Worm (Caenorhabditis elegans) whole organism, L3 larva: ENCODE results near the gene Y47D7A.2.

Experiments used
- ZK546.5 ChIP-seq: sonication (generic microtip); optimal IDR thresholded peaks from 2 replicates; lab custom pipeline; 2017; ENCODE audit warnings: missing biosample characterization, missing genetic modification characterization
- aly-2 ChIP-seq: fragments of 150-350 bp; optimal IDR thresholded peaks from 2 replicates; lab custom pipeline; 2014; ENCODE audit warnings: missing biosample characterization, missing genetic modification characterization
- ceh-16 ChIP-seq: sonication (generic microtip); optimal IDR thresholded peaks from 2 replicates; lab custom pipeline; 2017; ENCODE audit warnings: missing biosample characterization, missing genetic modification characterization
- ceh-82 ChIP-seq: fragments of 150-350 bp; optimal IDR thresholded peaks from 2 replicates; lab custom pipeline; 2014; ENCODE audit warnings: missing biosample characterization, missing genetic modification characterization
- ceh-9 ChIP-seq: sonication (generic microtip); optimal IDR thresholded peaks from 2 replicates; lab custom pipeline; 2018; ENCODE audit warnings: missing biosample characterization, missing genetic modification characterization
- daf-12 ChIP-seq: fragments of 150-350 bp; optimal IDR thresholded peaks from 2 replicates; lab custom pipeline; 2014; ENCODE audit warnings: missing biosample characterization, missing genetic modification reagents, missing genetic modification characterization
- egl-27 ChIP-seq: sonication (generic microtip); optimal IDR thresholded peaks from 4 replicates; lab custom pipeline; 2017; ENCODE audit warnings: missing biosample characterization, missing genetic modification reagents, missing genetic modification characterization
- egl-5 ChIP-seq: fragments of 150-350 bp; optimal IDR thresholded peaks from 2 replicates; lab custom pipeline; 2017; ENCODE audit warnings: missing biosample characterization, missing genetic modification reagents, missing genetic modification characterization, inconsistent platforms
- elt-1 ChIP-seq: fragments of 150-350 bp; optimal IDR thresholded peaks from 2 replicates; lab custom pipeline; 2014; ENCODE audit warnings: missing biosample characterization, missing genetic modification characterization
- eor-1 ChIP-seq, 2 experiments: fragments of 150-350 bp; optimal IDR thresholded peaks; 2 replicates each; lab custom pipeline; 2014 to 2018; ENCODE audit warnings: missing biosample characterization in 2 of 2, missing genetic modification characterization in 2 of 2
- fkh-10 ChIP-seq: sonication (generic microtip); optimal IDR thresholded peaks from 2 replicates; lab custom pipeline; 2017; ENCODE audit warnings: missing biosample characterization, missing genetic modification reagents, missing genetic modification characterization
- fkh-2 ChIP-seq: fragments of 150-350 bp; optimal IDR thresholded peaks from 2 replicates; lab custom pipeline; 2014; ENCODE audit warnings: missing biosample characterization, missing genetic modification reagents, missing genetic modification characterization
- fos-1 ChIP-seq: fragments of 150-350 bp; optimal IDR thresholded peaks from 2 replicates; lab custom pipeline; 2014; ENCODE audit warnings: missing biosample characterization, missing genetic modification characterization
- hmg-11 ChIP-seq: sonication (generic microtip); optimal IDR thresholded peaks from 2 replicates; lab custom pipeline; 2016; ENCODE audit warnings: missing genetic modification characterization, missing compliant biosample characterization
- lin-15B ChIP-seq: fragments of 150-350 bp; optimal IDR thresholded peaks from 2 replicates; lab custom pipeline; 2014; ENCODE audit warnings: missing biosample characterization, missing genetic modification characterization
- lin-39 ChIP-seq: fragments of 150-350 bp; optimal IDR thresholded peaks from 2 replicates; lab custom pipeline; 2018; ENCODE audit warnings: missing biosample characterization, missing genetic modification reagents, missing genetic modification characterization
- lsy-12 ChIP-seq: sonication (generic microtip); optimal IDR thresholded peaks from 2 replicates; lab custom pipeline; 2016; ENCODE audit warnings: mild to moderate bottlenecking, missing genetic modification characterization, missing compliant biosample characterization
- mdl-1 ChIP-seq: fragments of 150-350 bp; optimal IDR thresholded peaks from 2 replicates; lab custom pipeline; 2014; ENCODE audit warnings: missing biosample characterization, missing genetic modification characterization
- mml-1 ChIP-seq: fragments of 150-350 bp; sonication (generic microtip); optimal IDR thresholded peaks from 3 replicates; lab custom pipeline; 2014; ENCODE audit warnings: missing biosample characterization, missing genetic modification characterization
- nfya-1 ChIP-seq: sonication (generic microtip); optimal IDR thresholded peaks from 2 replicates; lab custom pipeline; 2017; ENCODE audit warnings: missing genetic modification characterization, mild to moderate bottlenecking, missing compliant biosample characterization, antibody characterized with exemption, moderate library complexity; ENCODE audit not compliant: insufficient read depth
- nhr-11 ChIP-seq: fragments of 150-350 bp; optimal IDR thresholded peaks from 2 replicates; lab custom pipeline; 2014; ENCODE audit warnings: missing biosample characterization, missing genetic modification characterization
- nhr-12 ChIP-seq: fragments of 150-350 bp; optimal IDR thresholded peaks from 2 replicates; lab custom pipeline; 2014; ENCODE audit warnings: missing biosample characterization, missing genetic modification characterization
- nhr-23 ChIP-seq: fragments of 150-350 bp; optimal IDR thresholded peaks from 2 replicates; lab custom pipeline; 2014; ENCODE audit warnings: missing biosample characterization, missing genetic modification reagents, missing genetic modification characterization
- nhr-25 ChIP-seq: sonication (generic microtip); optimal IDR thresholded peaks from 2 replicates; lab custom pipeline; 2017; ENCODE audit warnings: missing biosample characterization, missing genetic modification characterization
- nhr-76 ChIP-seq: fragments of 150-350 bp; sonication (generic microtip); optimal IDR thresholded peaks from 5 replicates; lab custom pipeline; 2014; ENCODE audit warnings: missing biosample characterization, missing genetic modification characterization
- pha-4 ChIP-seq: fragments of 150-350 bp; optimal IDR thresholded peaks from 2 replicates; lab custom pipeline; 2014; ENCODE audit warnings: missing biosample characterization, missing genetic modification reagents, missing genetic modification characterization
- pqm-1 ChIP-seq: fragments of 150-350 bp; optimal IDR thresholded peaks from 2 replicates; lab custom pipeline; 2017; ENCODE audit warnings: missing biosample characterization, missing genetic modification characterization, inconsistent platforms
- sea-2 ChIP-seq: fragments of 150-350 bp; sonication (generic microtip); optimal IDR thresholded peaks from 4 replicates; lab custom pipeline; 2014; ENCODE audit warnings: missing biosample characterization, missing genetic modification reagents, missing genetic modification characterization
- skn-1 ChIP-seq: fragments of 150-350 bp; optimal IDR thresholded peaks from 2 replicates; lab custom pipeline; 2014; ENCODE audit warnings: missing biosample characterization, missing genetic modification characterization
- snpc-4 ChIP-seq: fragments of 150-350 bp; optimal IDR thresholded peaks from 2 replicates; lab custom pipeline; 2014; ENCODE audit warnings: missing biosample characterization, missing genetic modification characterization
- tbx-2 ChIP-seq: sonication (generic microtip); optimal IDR thresholded peaks from 2 replicates; lab custom pipeline; 2016; ENCODE audit warnings: mild to moderate bottlenecking, missing genetic modification characterization, missing compliant biosample characterization
- unc-62 ChIP-seq: fragments of 150-350 bp; sonication (generic microtip); optimal IDR thresholded peaks from 4 replicates; lab custom pipeline; 2014; ENCODE audit warnings: missing biosample characterization, missing genetic modification reagents, missing genetic modification characterization
- zag-1 ChIP-seq: fragments of 150-350 bp; optimal IDR thresholded peaks from 2 replicates; lab custom pipeline; 2014; ENCODE audit warnings: missing biosample characterization, missing genetic modification characterization
- ztf-11 ChIP-seq: fragments of 150-350 bp; optimal IDR thresholded peaks from 2 replicates; lab custom pipeline; 2014; ENCODE audit warnings: missing biosample characterization, missing genetic modification characterization

The Y47D7A.2 gene

DNA sequence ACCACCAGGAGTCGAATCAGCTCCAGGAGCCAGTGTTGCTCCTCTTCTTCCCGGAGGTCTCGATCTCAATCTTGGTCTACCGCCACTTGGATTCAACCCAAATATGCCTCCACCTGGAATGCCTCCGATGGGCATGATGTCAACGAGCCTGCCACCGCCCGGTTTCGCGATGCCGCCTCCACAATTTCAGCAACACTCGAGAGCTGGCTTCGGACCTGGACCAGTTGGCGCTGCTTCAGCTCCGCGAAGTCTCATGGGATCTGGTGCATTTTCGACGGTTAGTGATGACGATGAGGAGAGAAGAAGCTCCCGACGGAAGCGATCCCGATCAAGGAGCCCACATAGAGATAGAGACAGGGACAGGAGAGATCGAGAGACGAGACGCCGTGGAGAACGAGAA, 47.1 kb upstream of the Y47D7A.2 start:
- TF ChIP-seq egl-27 (no peak), skn-1 (tag; lab: Kevin White, UChicago) (no peak), ceh-16 (no peak), snpc-4 (no peak)

DNA sequence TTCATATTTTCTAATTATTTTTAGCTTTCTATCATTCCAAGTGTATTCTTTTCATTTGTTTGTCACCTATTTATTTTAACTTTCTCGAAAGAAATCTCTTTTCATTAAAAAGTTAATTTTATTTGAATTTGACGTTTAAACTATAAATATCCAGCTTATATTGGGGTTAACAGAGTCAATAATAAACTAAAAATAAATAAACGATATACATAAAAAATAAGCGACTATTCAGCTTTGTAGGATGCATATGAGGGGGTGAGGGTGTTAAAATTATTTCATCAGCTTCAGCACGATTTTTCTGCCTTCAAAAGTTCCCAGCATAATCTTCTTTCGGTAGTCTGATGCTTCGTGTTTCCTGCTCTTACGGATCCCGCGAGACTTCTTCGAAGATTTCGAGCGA, 46.4 kb upstream of the Y47D7A.2 start:
- TF ChIP-seq nhr-23 (tag; lab: Kevin White, UChicago) (no peak), elt-1 (tag; lab: Kevin White, UChicago) (no peak), nhr-76 (no peak), aly-2 (tag; lab: Kevin White, UChicago) (no peak), fkh-2 (tag; lab: Kevin White, UChicago) (no peak), lin-39 (no peak)

DNA sequence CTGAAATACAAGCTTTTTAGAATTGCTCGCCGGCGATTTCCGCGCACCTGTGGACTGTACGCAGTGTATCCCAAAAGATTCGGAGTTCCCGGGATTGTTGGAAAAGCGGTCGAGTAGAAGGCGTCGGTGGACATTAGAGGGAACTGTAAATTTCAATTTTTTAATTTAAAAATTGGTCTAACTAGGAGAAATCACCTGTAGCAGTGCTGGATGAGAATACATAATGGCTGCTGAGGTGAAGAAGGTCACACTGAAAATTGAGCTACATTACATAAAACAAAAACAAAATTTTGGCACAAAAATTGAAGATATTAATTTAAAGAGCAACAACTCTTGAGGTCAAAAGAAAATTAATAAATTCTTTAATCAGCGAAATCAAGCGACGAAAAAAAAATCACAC, 45.4 kb upstream of the Y47D7A.2 start, which contains the start of gene neg-1:
neg-1 (minus strand) TSS at position 250 of the 400 bp plus-strand sequence.
- TF ChIP-seq ztf-11 (no peak), nhr-12 (no peak), unc-62 (no peak), mml-1 (tag; lab: Kevin White, UChicago) (no peak), ZK546.5 (tag; lab: Kevin White, UChicago) (no peak), ceh-82 (no peak), aly-2 (tag; lab: Kevin White, UChicago) (no peak), tbx-2 (tag; lab: Kevin White, UChicago) (no peak), pqm-1 (tag; lab: Kevin White, UChicago) (no peak), lsy-12 (tag; lab: Kevin White, UChicago) (no peak), fkh-2 (tag; lab: Kevin White, UChicago) (no peak), lin-15B (tag; lab: Kevin White, UChicago) (no peak), hmg-11 (no peak), ceh-9 (tag; lab: Kevin White, UChicago) (no peak), egl-5 (no peak), snpc-4 (no peak)

DNA sequence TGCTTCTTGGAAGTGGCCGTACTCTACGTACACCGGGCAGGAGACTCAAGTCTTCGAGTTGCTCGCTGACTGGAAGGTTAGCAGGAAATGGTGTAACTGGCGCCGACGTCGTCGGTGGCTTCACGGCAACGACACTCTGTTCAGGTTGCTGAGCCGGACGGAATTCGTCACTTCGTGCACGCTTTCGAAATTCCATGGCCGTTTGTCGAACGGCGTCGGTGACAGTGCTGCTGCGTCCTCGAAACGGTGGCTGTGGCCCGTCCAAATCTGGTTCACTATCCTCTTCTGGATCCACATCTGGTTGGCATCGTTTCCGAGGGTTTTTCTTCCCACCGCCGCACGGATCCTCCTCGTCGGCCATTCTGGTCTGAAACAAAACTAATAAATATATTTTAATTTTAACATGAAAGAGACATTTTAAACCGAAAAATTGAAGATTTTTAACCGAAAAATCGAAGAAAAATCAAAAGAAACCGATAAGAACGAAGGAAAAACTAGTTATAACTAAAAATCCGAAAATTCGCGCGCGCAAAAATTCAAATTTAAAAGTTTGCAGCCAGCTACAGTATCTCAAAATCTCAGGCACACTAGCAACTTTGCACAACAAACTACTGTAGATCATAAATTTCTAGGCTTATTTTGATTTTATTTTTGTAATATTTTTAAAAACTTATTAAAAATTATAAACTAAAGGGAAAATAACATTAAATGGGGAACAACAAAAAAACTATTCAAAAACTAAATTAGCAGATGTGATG, 44.1 kb upstream of the Y47D7A.2 start, which contains the start of gene F32D1.7:
F32D1.7 (minus strand) TSS at position 367 of the 758 bp plus-strand sequence.
- no peak for TF ChIP-seq ceh-82
- no peak for TF ChIP-seq hmg-11
- TF ChIP-seq eor-1 (tag; optimal IDR thresholded peaks at IDR 0.05; lab: Kevin White, UChicago): no peak
- TF ChIP-seq unc-62: no peak
- TF ChIP-seq nhr-11 (tag; lab: Kevin White, UChicago): no peak
- TF ChIP-seq aly-2 (tag; lab: Kevin White, UChicago): no peak
- TF ChIP-seq mdl-1 (tag; lab: Kevin White, UChicago): no peak
- no peak for TF ChIP-seq daf-12 (tag; lab: Kevin White, UChicago)
- TF ChIP-seq lin-39: no peak
- TF ChIP-seq ceh-16: no peak
- TF ChIP-seq fkh-10 (GFP tag; lab: Kevin White, UChicago): no peak
- TF ChIP-seq pha-4: no peak
- TF ChIP-seq nhr-12: no peak
- no peak for TF ChIP-seq nhr-25
- TF ChIP-seq zag-1: no peak
- no peak for TF ChIP-seq fos-1 (tag; lab: Kevin White, UChicago)

DNA sequence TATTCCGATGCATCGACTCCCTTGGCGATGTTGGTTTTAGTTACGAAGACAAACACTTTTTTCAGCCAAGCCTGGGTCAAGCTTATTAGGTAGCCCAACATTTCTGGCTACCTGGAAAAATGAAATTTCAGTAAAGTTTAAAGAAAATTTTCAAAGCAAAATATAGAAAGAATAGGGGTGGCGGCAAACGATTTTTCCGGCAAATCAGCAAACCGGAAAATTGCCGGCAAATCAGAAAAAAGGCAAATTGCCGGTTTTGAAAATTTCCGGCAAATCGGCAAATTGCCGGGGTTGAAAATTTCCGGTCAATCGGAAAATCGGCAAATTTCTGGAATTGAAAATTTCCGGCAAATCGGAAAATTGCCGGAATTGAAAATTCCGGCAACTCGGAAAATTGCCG, 42.5 kb upstream of the Y47D7A.2 start, which contains the start of gene F32D1.8:
F32D1.8 (minus strand) TSS at position 101 of the 400 bp plus-strand sequence.
- TF ChIP-seq nfya-1 (no peak), mml-1 (tag; lab: Kevin White, UChicago) (no peak), sea-2 (GFP tag; lab: Kevin White, UChicago) (no peak), nhr-11 (tag; lab: Kevin White, UChicago) (no peak), snpc-4 (no peak)
